Fruit fly (Drosophila melanogaster): ENCODE measurements around the gene CG11076.
A peak's percentile ranks its signal among the peaks of the same experiment; 100 is the strongest.

Gene CG11076

dm6 chr4:1026117-1026743, 5.3 kb downstream of the CG11076 start:
- peak in 1 of 3 experiments; percentile 56 for TF ChIP-seq Stat92E (GFP tag; optimal IDR thresholded peaks at IDR 0.05)
- TF ChIP-seq CG16863 (GFP tag; optimal IDR thresholded peaks at IDR 0.05): no peak
- TF ChIP-seq Dbx (GFP tag; IDR thresholded peaks at IDR 0.05): no peak
- TF ChIP-seq danr (GFP tag; IDR thresholded peaks at IDR 0.05): no peak
- TF ChIP-seq CG8359 (GFP tag; optimal IDR thresholded peaks at IDR 0.05; ENCODE audit: borderline replicate concordance): no peak
- TF ChIP-seq CG7839 (tag; optimal IDR thresholded peaks at IDR 0.05): no peak
- no peak for TF ChIP-seq CG1832 (GFP tag; optimal IDR thresholded peaks at IDR 0.05)
- peak; percentile 11 for TF ChIP-seq CG1603 (tag; optimal IDR thresholded peaks at IDR 0.05)
- TF ChIP-seq MESR4 (GFP tag; optimal IDR thresholded peaks at IDR 0.05): peak; percentile 18
- peak; percentile 65 for TF ChIP-seq cg (GFP tag; optimal IDR thresholded peaks at IDR 0.05)
- peak; percentile 10 for TF ChIP-seq sens (GFP tag)
- TF ChIP-seq Xrp1 (GFP tag; IDR thresholded peaks at IDR 0.05): no peak
- TF ChIP-seq YL-1 (GFP tag; optimal IDR thresholded peaks at IDR 0.05): peak; percentile 5
- no peak for TF ChIP-seq tll (GFP tag; optimal IDR thresholded peaks at IDR 0.05)
- TF ChIP-seq CG17802 (tag; optimal IDR thresholded peaks at IDR 0.05): peak; percentile 50
- no peak for TF ChIP-seq BEAF-32 (GFP tag; optimal IDR thresholded peaks at IDR 0.05)
- peak in 1 of 2 experiments; percentile 29 for TF ChIP-seq eve (GFP tag; optimal IDR thresholded peaks at IDR 0.05)

- no peak for TF ChIP-seq Trl (optimal IDR thresholded peaks at IDR 0.05)
- no peak for TF ChIP-seq Trl (GFP tag; optimal IDR thresholded peaks at IDR 0.05)
- no peak for TF ChIP-seq fd3F (GFP tag; optimal IDR thresholded peaks at IDR 0.05)
- TF ChIP-seq Xrp1 (GFP tag; IDR thresholded peaks at IDR 0.05): peak; percentile 23; the same call in 1 of the 2 replicates
- TF ChIP-seq Blimp-1 (GFP tag; optimal IDR thresholded peaks at IDR 0.05): no peak
- no peak for TF ChIP-seq gcm (GFP tag; optimal IDR thresholded peaks at IDR 0.05)
- TF ChIP-seq unpg (GFP tag; optimal IDR thresholded peaks at IDR 0.05): no peak
- peak; percentile 30; the same call in 1 of the 2 replicates for TF ChIP-seq CG17328 (GFP tag; IDR thresholded peaks at IDR 0.05)
- TF ChIP-seq ATbp (GFP tag; optimal IDR thresholded peaks at IDR 0.05): no peak
- 0 out of 3 replicates have a peak, but pooled peaks have one; percentile 24 for TF ChIP-seq CG11695 (GFP tag; IDR thresholded peaks at IDR 0.05)
- no peak for TF ChIP-seq so (GFP tag; IDR thresholded peaks at IDR 0.05)
- no peak for TF ChIP-seq CG15269 (tag; optimal IDR thresholded peaks at IDR 0.05)
- no peak for TF ChIP-seq gsb (GFP tag; IDR thresholded peaks at IDR 0.05)
- no peak for TF ChIP-seq CG17802 (tag; optimal IDR thresholded peaks at IDR 0.05)
- no peak for TF ChIP-seq chinmo (GFP tag; IDR thresholded peaks at IDR 0.05; ENCODE audit: partially characterized antibody)
- TF ChIP-seq CG15073 (GFP tag; optimal IDR thresholded peaks at IDR 0.05): no peak
- TF ChIP-seq CG34224 (GFP tag; IDR thresholded peaks at IDR 0.05; ENCODE audit: partially characterized antibody): no peak
- peak; percentile 0 for TF ChIP-seq Med (GFP tag)
- TF ChIP-seq sens (GFP tag): peak; percentile 44
- TF ChIP-seq bab2 (GFP tag; optimal IDR thresholded peaks at IDR 0.05): no peak
- peak; percentile 70 for TF ChIP-seq CG11696 (GFP tag; IDR thresholded peaks at IDR 0.05)
- no peak for TF ChIP-seq HLH54F (GFP tag; optimal IDR thresholded peaks at IDR 0.05)
- TF ChIP-seq Ets65A (GFP tag): peak; percentile 62
- no peak for TF ChIP-seq Rx (GFP tag; IDR thresholded peaks at IDR 0.05)
- TF ChIP-seq nmo (GFP tag; optimal IDR thresholded peaks at IDR 0.05): no peak
- no peak for TF ChIP-seq CG11247 (GFP tag; IDR thresholded peaks at IDR 0.05)
These were observed 6.5 kb downstream of the CG11076 start for dm6 chr4:1025101-1025500.

All from whole organism, embryonic.